Worm (Caenorhabditis elegans): ENCODE results near the gene clc-26.

The clc-26 gene

DNA sequence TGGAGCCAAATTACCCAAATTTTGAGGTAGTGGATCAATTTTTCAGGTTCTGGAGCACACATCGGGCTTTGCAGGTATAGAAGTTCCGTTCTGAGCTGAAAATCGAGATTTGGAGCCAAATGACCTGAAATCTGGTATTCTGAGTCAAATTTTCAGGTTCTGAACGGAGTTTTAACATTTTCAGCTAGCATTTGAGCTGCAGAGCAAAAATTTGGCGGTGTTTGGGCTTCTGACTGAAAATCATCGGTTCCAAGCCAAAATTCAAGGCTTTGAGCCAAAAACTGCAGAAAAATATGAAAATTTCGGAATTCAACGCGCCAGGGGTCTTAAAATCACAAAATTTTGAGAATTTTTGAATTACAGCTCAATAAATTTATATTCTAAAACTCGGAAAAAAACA is at the start of gene clc-26, which contains the start of gene E_BE45912.2:
Gene clc-26, minus strand, starts transcription at position 101 of the 400 bp plus-strand sequence.
Gene E_BE45912.2, minus strand, starts transcription at position 139 of the 400 bp plus-strand sequence.
- TF ChIP-seq unc-130 (tag; optimal IDR thresholded peaks at IDR 0.05) = no peak
- TF ChIP-seq hpl-2 (GFP tag; optimal IDR thresholded peaks at IDR 0.05) = no peak
- no peak for TF ChIP-seq unc-62 (GFP tag; optimal IDR thresholded peaks at IDR 0.05)
- TF ChIP-seq irx-1 (tag; optimal IDR thresholded peaks at IDR 0.05) = no peak
- no peak for TF ChIP-seq ceh-88 (GFP tag; IDR thresholded peaks at IDR 0.05)
- TF ChIP-seq snu-23 (GFP tag; optimal IDR thresholded peaks at IDR 0.05) = no peak
- TF ChIP-seq F16B12.6 (tag; optimal IDR thresholded peaks at IDR 0.05) = no peak
- no peak for TF ChIP-seq rnt-1 (tag; optimal IDR thresholded peaks at IDR 0.05)
- TF ChIP-seq nhr-77 (tag; optimal IDR thresholded peaks at IDR 0.05) = no peak
- TF ChIP-seq isw-1 (GFP tag; IDR thresholded peaks at IDR 0.05) = no peak
- no peak for TF ChIP-seq egl-13 (tag; optimal IDR thresholded peaks at IDR 0.05)
- TF ChIP-seq pax-3 (tag; optimal IDR thresholded peaks at IDR 0.05) = no peak
- TF ChIP-seq mep-1 (tag; optimal IDR thresholded peaks at IDR 0.05) = no peak

ce11 chrIII:1080536-1080935 is 49.7 kb upstream of the clc-26 start, which contains the start of the genes rab-18 and kbp-4:
Gene rab-18, minus strand, starts transcription at chrIII:1080775.
Gene kbp-4, plus strand, starts transcription at chrIII:1080901.
- TF ChIP-seq dpl-1 (GFP tag; optimal IDR thresholded peaks at IDR 0.05) (peak; percentile 97 to 98 (median 98)), snu-23 (GFP tag; optimal IDR thresholded peaks at IDR 0.05) (peak; percentile 98), sup-37 (GFP tag; optimal IDR thresholded peaks at IDR 0.05) (peak; percentile 70), fkh-10 (GFP tag; optimal IDR thresholded peaks at IDR 0.05) (peak; percentile 60), aha-1 (tag; optimal IDR thresholded peaks at IDR 0.05) (peak; percentile 46), dsc-1 (tag; optimal IDR thresholded peaks at IDR 0.05) (no peak), nhr-47 (tag; optimal IDR thresholded peaks at IDR 0.05) (peak; percentile 97), unc-130 (tag; optimal IDR thresholded peaks at IDR 0.05) (peak; percentile 97), isw-1 (GFP tag; IDR thresholded peaks at IDR 0.05) (peak; percentile 90), alr-1 (tag; optimal IDR thresholded peaks at IDR 0.05; ENCODE audit: borderline replicate concordance) (no peak), hpl-2 (GFP tag; optimal IDR thresholded peaks at IDR 0.05) (peak; percentile 62), nhr-19 (GFP tag; conservative IDR thresholded peaks at IDR 0.05) (peak; percentile 94), nhr-76 (tag; optimal IDR thresholded peaks at IDR 0.05) (no peak), F16B12.6 (tag; optimal IDR thresholded peaks at IDR 0.05) (peak; percentile 69), fkh-8 (tag; optimal IDR thresholded peaks at IDR 0.05) (peak; percentile 96), lin-35 (GFP tag; optimal IDR thresholded peaks at IDR 0.05) (peak; percentile 97 to 99), unc-86 (tag; optimal IDR thresholded peaks at IDR 0.05) (peak; percentile 94), ets-5 (GFP tag; IDR thresholded peaks at IDR 0.05) (no peak), nhr-90 (tag; optimal IDR thresholded peaks at IDR 0.05; ENCODE audit: poor library complexity) (peak; percentile 92), C04F5.9 (tag; optimal IDR thresholded peaks at IDR 0.05) (peak; percentile 75), rnt-1 (tag; optimal IDR thresholded peaks at IDR 0.05) (peak; percentile 92), fos-1 (tag; optimal IDR thresholded peaks at IDR 0.05) (peak; percentile 86), nhr-77 (tag; optimal IDR thresholded peaks at IDR 0.05) (peak; percentile 86), lsy-2 (tag; optimal IDR thresholded peaks at IDR 0.05) (peak; percentile 96 to 97), lin-15B (tag; optimal IDR thresholded peaks at IDR 0.05) (peak; percentile 98), zag-1 (tag; optimal IDR thresholded peaks at IDR 0.05) (peak; percentile 69), irx-1 (tag; optimal IDR thresholded peaks at IDR 0.05) (peak; percentile 78), mep-1 (tag; optimal IDR thresholded peaks at IDR 0.05) (peak; percentile 98), C34B4.2 (tag; optimal IDR thresholded peaks at IDR 0.05) (no peak), efl-3 (GFP tag; optimal IDR thresholded peaks at IDR 0.05) (no peak), grh-1 (GFP tag; IDR thresholded peaks at IDR 0.05) (peak; percentile 79), C16A3.4 (tag; optimal IDR thresholded peaks at IDR 0.05) (peak; percentile 99), mdl-1 (tag; optimal IDR thresholded peaks at IDR 0.05) (peak in 1 of 2 experiments; percentile 97), ceh-63 (GFP tag; optimal IDR thresholded peaks at IDR 0.05) (no peak), pag-3 (tag; optimal IDR thresholded peaks at IDR 0.05; ENCODE audit: borderline replicate concordance, insufficient read depth) (peak; percentile 68), nhr-237 (tag; optimal IDR thresholded peaks at IDR 0.05) (peak; percentile 88), elt-3 (tag; optimal IDR thresholded peaks at IDR 0.05) (peak in 4 of 6 experiments; percentile 59 to 99 (median 80)), pax-3 (tag; optimal IDR thresholded peaks at IDR 0.05) (peak; percentile 79), tbx-2 (tag; optimal IDR thresholded peaks at IDR 0.05) (peak; percentile 93), vab-15 (tag; optimal IDR thresholded peaks at IDR 0.05) (peak; percentile 32), nhr-11 (tag; optimal IDR thresholded peaks at IDR 0.05) (peak; percentile 60), swsn-7 (tag; optimal IDR thresholded peaks at IDR 0.05) (peak; percentile 95), mab-9 (GFP tag; IDR thresholded peaks at IDR 0.05) (peak; percentile 36; the same call in 1 of the 2 replicates), nhr-71 (tag; optimal IDR thresholded peaks at IDR 0.05) (peak; percentile 97), fkh-4 (tag; optimal IDR thresholded peaks at IDR 0.05; ENCODE audit: borderline replicate concordance) (no peak), ama-1 (optimal IDR thresholded peaks at IDR 0.05) (peak; percentile 39)

Data from whole organism, L1 larva.